Fruit fly (Drosophila melanogaster): Measurements from ENCODE around the gene CG13365.

- TF ChIP-seq Myc (optimal IDR thresholded peaks at IDR 0.05) (no peak), insv (optimal IDR thresholded peaks at IDR 0.05) (no peak), ttk (optimal IDR thresholded peaks at IDR 0.05) (no peak), psq (optimal IDR thresholded peaks at IDR 0.05) (no peak), h (optimal IDR thresholded peaks at IDR 0.05) (no peak), Sin3A (optimal IDR thresholded peaks at IDR 0.05) (no peak)
Observed at dm6 chrX:618583-618982, 2.4 kb downstream of the CG13365 start.
